Worm (Caenorhabditis elegans): Measurements from ENCODE around the gene D1054.18.

DNA sequence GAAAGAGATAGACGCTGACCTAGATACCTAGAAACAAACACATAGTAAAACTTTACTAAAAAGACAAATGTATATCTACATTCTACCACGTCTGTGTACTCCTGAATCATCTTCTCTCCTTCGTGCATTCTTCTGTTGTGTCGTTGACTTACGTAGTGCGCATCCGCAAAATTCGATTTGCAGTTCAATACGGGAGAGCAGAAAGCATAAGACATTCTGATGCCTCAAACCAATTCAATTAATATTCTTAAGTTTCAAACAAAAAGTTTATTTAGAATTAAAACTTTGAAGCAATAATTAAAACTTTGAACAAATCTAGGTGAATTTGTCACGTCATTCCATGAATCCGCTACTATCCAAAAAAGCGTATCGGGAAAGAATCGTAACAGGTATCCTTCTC lies 15.8 kb upstream of the D1054.18 start:
- TF ChIP-seq him-1 (tag; optimal IDR thresholded peaks at IDR 0.05) (no peak), dao-5 (tag; optimal IDR thresholded peaks at IDR 0.05) (no peak)
